Worm (Caenorhabditis elegans) whole organism, midembryonic: ENCODE measurements around the gene his-64.

Experiments used
- T22C8.4 ChIP-seq: fragments of 200-800 bp; sonication (Bioruptor generic); IDR thresholded peaks from 2 replicates; pipeline ENCODE4 v1.3.6; 2022; ENCODE audit warnings: missing genetic modification characterization, missing compliant biosample characterization
- cog-1 ChIP-seq: sonication (generic microtip); optimal IDR thresholded peaks from 2 replicates; lab custom pipeline; 2016; ENCODE audit warnings: missing genetic modification characterization, missing compliant biosample characterization
- flt-1 ChIP-seq: fragments of 200-800 bp; sonication (Bioruptor generic); IDR thresholded peaks from 2 replicates; pipeline ENCODE4 v1.3.6; 2022; ENCODE audit warnings: missing genetic modification characterization, missing compliant biosample characterization
- klf-2 ChIP-seq: fragments of 200-800 bp; sonication (Bioruptor generic); conservative IDR thresholded peaks from 2 replicates; pipeline ENCODE4 v1.3.6; 2022; ENCODE audit warnings: missing genetic modification reagents, missing genetic modification characterization, missing compliant biosample characterization
- med-1 ChIP-seq: sonication (generic microtip); optimal IDR thresholded peaks from 2 replicates; lab custom pipeline; 2017; ENCODE audit warnings: missing genetic modification characterization, mild to moderate bottlenecking, missing compliant biosample characterization, antibody characterized with exemption, missing genetic modification reagents; ENCODE audit not compliant: insufficient read depth
- ref-1 ChIP-seq: fragments of 200-800 bp; sonication (Bioruptor generic); conservative IDR thresholded peaks from 2 replicates; pipeline ENCODE4 v1.3.6; 2022; ENCODE audit warnings: missing genetic modification reagents, missing genetic modification characterization, missing compliant biosample characterization
- tab-1 ChIP-seq: fragments of 200-800 bp; sonication (Bioruptor generic); IDR thresholded peaks from 2 replicates; pipeline ENCODE4 v1.3.6; 2022; ENCODE audit warnings: missing genetic modification characterization, missing compliant biosample characterization
- ztf-23 ChIP-seq: fragments of 200-800 bp; sonication (Bioruptor generic); IDR thresholded peaks from 2 replicates; pipeline ENCODE4 v1.3.6; 2022; ENCODE audit warnings: missing genetic modification reagents, missing genetic modification characterization, missing compliant biosample characterization
- ztf-29 ChIP-seq: fragments of 200-800 bp; sonication (Bioruptor generic); IDR thresholded peaks from 2 replicates; pipeline ENCODE4 v1.3.6; 2022; ENCODE audit warnings: missing genetic modification reagents, missing genetic modification characterization, missing compliant biosample characterization

his-64 gene

ce11 chrIV:11425442-11425841, 18.5 kb downstream of the his-64 start, which contains the start of gene kin-4:
Gene kin-4, plus strand, starts transcription at chrIV:11425742.
- TF ChIP-seq ref-1 (no peak), tab-1 (GFP tag; lab: Robert Waterston, UW) (no peak), klf-2 (no peak), ztf-23 (no peak), ztf-29 (GFP tag; lab: Robert Waterston, UW) (no peak), med-1 (GFP tag; lab: Kevin White, UChicago) (no peak), flt-1 (GFP tag; lab: Robert Waterston, UW) (no peak), T22C8.4 (GFP tag; lab: Robert Waterston, UW) (no peak)

- no peak for TF ChIP-seq T22C8.4 (GFP tag; lab: Robert Waterston, UW)
- TF ChIP-seq ztf-23, result no peak
- TF ChIP-seq ztf-29 (GFP tag; lab: Robert Waterston, UW), result no peak
- TF ChIP-seq klf-2, result no peak
- TF ChIP-seq flt-1 (GFP tag; lab: Robert Waterston, UW), result no peak
- no peak for TF ChIP-seq tab-1 (GFP tag; lab: Robert Waterston, UW)
Measured at ce11 chrIV:11431448-11431847, 24.5 kb downstream of the his-64 start.

- TF ChIP-seq med-1 (GFP tag; lab: Kevin White, UChicago) (no peak), klf-2 (no peak), T22C8.4 (GFP tag; lab: Robert Waterston, UW) (no peak), ztf-29 (GFP tag; lab: Robert Waterston, UW) (no peak), ref-1 (no peak), tab-1 (GFP tag; lab: Robert Waterston, UW) (no peak), cog-1 (tag; lab: Kevin White, UChicago) (no peak), flt-1 (GFP tag; lab: Robert Waterston, UW) (no peak), ztf-23 (no peak)
Measured at ce11 chrIV:11433709-11434108, 26.8 kb downstream of the his-64 start.

- TF ChIP-seq klf-2, result no peak
Measured at ce11 chrIV:11434575-11434974, 27.7 kb downstream of the his-64 start.

- TF ChIP-seq ztf-29 (GFP tag; lab: Robert Waterston, UW) (no peak), tab-1 (GFP tag; lab: Robert Waterston, UW) (no peak), ref-1 (no peak), T22C8.4 (GFP tag; lab: Robert Waterston, UW) (no peak), cog-1 (tag; lab: Kevin White, UChicago) (no peak), ztf-23 (no peak), med-1 (GFP tag; lab: Kevin White, UChicago) (no peak), klf-2 (no peak), flt-1 (GFP tag; lab: Robert Waterston, UW) (no peak)
Measured at ce11 chrIV:11435761-11436160, 28.8 kb downstream of the his-64 start.

- no peak for TF ChIP-seq T22C8.4 (GFP tag; lab: Robert Waterston, UW)
- TF ChIP-seq klf-2, result no peak
- no peak for TF ChIP-seq cog-1 (tag; lab: Kevin White, UChicago)
- no peak for TF ChIP-seq tab-1 (GFP tag; lab: Robert Waterston, UW)
- no peak for TF ChIP-seq flt-1 (GFP tag; lab: Robert Waterston, UW)
- no peak for TF ChIP-seq ztf-29 (GFP tag; lab: Robert Waterston, UW)
- TF ChIP-seq ref-1, result no peak
- TF ChIP-seq med-1 (GFP tag; lab: Kevin White, UChicago), result no peak
- no peak for TF ChIP-seq ztf-23
Measured at ce11 chrIV:11438255-11438654, 31.3 kb downstream of the his-64 start.

ce11 chrIV:11452928-11453327, 46.0 kb downstream of the his-64 start:
- TF ChIP-seq ref-1 (no peak), ztf-29 (GFP tag; lab: Robert Waterston, UW) (no peak), cog-1 (tag; lab: Kevin White, UChicago) (no peak), ztf-23 (no peak), T22C8.4 (GFP tag; lab: Robert Waterston, UW) (no peak), tab-1 (GFP tag; lab: Robert Waterston, UW) (no peak)

ce11 chrIV:11455824-11456223, 48.9 kb downstream of the his-64 start:
- TF ChIP-seq T22C8.4 (GFP tag; lab: Robert Waterston, UW), result no peak
- TF ChIP-seq cog-1 (tag; lab: Kevin White, UChicago), result no peak
- TF ChIP-seq ztf-23, result no peak
- TF ChIP-seq ref-1, result no peak
